Fruit fly (Drosophila melanogaster): ENCODE measurements around the gene dmrt93B.

dmrt93B gene

DNA sequence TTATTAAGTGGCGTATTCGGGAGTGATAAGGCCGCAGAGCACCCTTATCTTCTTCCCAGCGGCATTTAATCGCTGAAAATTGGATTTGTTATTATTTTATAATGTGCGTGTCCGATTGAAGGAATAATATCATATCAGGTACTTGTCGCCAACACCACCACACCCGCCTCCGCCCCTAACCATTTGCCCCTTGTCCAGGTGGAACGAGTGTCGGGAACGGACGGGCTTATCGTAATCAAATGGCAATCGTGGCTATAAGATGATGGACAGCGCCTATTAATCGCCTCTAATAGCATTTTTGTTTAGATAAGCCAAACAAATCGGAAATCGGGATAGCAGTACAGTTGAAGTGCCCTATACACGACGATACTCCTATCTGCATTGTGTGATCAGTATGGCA is 4.4 kb downstream of the dmrt93B start:
- no peak for TF ChIP-seq psq (optimal IDR thresholded peaks at IDR 0.05)
- no peak for TF ChIP-seq pan (optimal IDR thresholded peaks at IDR 0.05)
- no peak for TF ChIP-seq usp (GFP tag; optimal IDR thresholded peaks at IDR 0.05)
- TF ChIP-seq CG8478 (optimal IDR thresholded peaks at IDR 0.05) = no peak
- no peak for TF ChIP-seq Dll (optimal IDR thresholded peaks at IDR 0.05)
- no peak for TF ChIP-seq EcR (GFP tag; optimal IDR thresholded peaks at IDR 0.05)

DNA sequence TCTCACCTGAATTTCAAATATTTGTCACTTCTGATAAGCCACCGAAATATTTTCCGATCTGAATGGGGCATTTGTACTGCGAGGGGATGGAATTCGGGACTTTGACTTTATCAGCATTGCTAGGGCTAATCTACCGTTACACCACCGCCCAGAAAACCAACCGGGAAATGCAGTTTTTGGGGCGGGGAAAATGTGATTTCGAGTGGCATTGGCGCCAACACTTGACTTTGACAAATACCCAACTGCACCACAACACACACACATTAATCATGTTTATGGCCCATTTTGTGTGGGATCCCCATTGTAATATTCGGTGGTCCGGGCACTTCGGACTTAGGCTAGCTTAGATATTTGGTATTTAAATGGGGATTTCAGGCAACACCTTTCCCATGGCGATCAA is 5.2 kb downstream of the dmrt93B start:
- TF ChIP-seq EcR (GFP tag; optimal IDR thresholded peaks at IDR 0.05) (no peak), psq (optimal IDR thresholded peaks at IDR 0.05) (no peak), CG8478 (optimal IDR thresholded peaks at IDR 0.05) (no peak), pan (optimal IDR thresholded peaks at IDR 0.05) (no peak), usp (GFP tag; optimal IDR thresholded peaks at IDR 0.05) (no peak), Dll (optimal IDR thresholded peaks at IDR 0.05) (no peak)

DNA sequence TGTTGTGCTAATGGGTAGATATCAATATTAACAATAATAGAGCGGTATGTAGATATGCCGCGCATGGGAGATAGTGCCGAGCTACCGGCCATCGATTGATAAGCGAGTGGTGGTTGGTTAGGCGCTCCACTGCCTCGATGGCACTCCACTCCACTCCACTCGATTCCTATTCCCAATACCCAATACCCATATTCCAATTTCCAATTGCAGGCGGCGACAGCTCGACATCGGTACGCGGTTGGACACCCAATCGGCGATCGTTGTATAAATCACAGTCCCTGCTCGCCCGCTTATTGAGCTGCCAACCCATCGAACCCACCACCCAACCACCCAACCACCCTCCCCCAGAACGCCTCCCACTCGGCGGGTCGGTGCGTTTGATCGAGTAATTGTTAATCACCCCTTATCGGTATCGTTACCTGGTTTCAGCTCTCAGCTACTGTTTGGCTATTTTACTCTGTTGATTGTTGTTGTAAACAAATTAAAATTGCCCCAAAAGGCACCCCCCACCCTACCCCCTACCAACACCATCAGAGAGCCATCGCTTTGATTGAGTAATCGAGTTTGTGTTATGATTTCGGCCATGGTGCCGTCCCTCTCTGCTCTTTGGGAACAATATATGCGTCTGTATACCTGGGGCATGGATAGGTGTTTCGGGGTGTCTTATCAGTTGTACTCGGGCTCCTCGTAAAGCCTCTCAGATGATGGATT is 7.2 kb downstream of the dmrt93B start, which contains the start of gene HHEX:
HHEX (minus strand) TSS at position 51 of the 711 bp plus-strand sequence.
- TF ChIP-seq Dll (optimal IDR thresholded peaks at IDR 0.05) = no peak
- no peak for TF ChIP-seq usp (GFP tag; optimal IDR thresholded peaks at IDR 0.05)
- no peak for TF ChIP-seq psq (optimal IDR thresholded peaks at IDR 0.05)
- no peak for TF ChIP-seq CG8478 (optimal IDR thresholded peaks at IDR 0.05)
- no peak for TF ChIP-seq pan (optimal IDR thresholded peaks at IDR 0.05)
- TF ChIP-seq EcR (GFP tag; optimal IDR thresholded peaks at IDR 0.05) = no peak

DNA sequence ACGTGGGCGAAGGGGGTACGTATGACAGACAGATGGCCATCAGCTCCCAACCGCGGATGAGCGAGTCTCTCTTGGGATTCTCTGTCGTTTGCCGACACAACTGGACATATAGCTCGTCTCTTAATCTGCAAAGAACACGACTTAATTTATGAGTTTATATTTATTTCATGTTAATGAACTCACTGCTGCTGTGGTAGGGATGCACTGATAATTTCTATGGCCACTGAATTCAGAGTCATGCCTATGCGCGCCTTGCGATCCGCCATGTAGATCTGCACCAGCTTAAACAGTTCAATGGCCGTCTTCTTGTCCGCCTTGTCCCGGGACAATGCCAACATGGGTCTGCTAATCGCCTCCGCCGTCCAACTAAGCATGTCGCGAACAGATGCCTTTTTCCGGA is 11.2 kb downstream of the dmrt93B start:
- TF ChIP-seq psq (optimal IDR thresholded peaks at IDR 0.05) (no peak), pan (optimal IDR thresholded peaks at IDR 0.05) (no peak), Dll (optimal IDR thresholded peaks at IDR 0.05) (no peak), CG8478 (optimal IDR thresholded peaks at IDR 0.05) (no peak), usp (GFP tag; optimal IDR thresholded peaks at IDR 0.05) (no peak), EcR (GFP tag; optimal IDR thresholded peaks at IDR 0.05) (no peak)

DNA sequence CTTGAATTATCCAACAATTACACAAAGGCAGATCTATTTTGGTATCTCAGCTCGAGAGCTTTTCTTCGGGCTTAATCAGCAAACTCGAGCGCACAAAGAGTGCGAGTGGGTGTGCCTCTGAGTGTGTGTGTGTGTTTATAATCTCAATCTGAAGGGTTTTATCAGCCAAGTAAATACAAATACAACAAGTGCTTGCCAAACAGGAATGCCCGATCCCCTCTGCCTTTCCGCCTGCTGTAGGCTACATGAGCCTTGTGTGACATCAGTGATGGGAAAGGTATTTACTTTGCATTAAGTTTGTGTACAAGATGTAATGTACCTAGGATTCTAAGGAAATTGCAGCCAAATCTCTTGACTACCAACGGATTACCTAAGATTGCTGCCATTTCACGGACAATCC is 15.6 kb downstream of the dmrt93B start:
- TF ChIP-seq Dll (optimal IDR thresholded peaks at IDR 0.05) (no peak), psq (optimal IDR thresholded peaks at IDR 0.05) (no peak), CG8478 (optimal IDR thresholded peaks at IDR 0.05) (no peak), EcR (GFP tag; optimal IDR thresholded peaks at IDR 0.05) (no peak), pan (optimal IDR thresholded peaks at IDR 0.05) (no peak), usp (GFP tag; optimal IDR thresholded peaks at IDR 0.05) (no peak)

DNA sequence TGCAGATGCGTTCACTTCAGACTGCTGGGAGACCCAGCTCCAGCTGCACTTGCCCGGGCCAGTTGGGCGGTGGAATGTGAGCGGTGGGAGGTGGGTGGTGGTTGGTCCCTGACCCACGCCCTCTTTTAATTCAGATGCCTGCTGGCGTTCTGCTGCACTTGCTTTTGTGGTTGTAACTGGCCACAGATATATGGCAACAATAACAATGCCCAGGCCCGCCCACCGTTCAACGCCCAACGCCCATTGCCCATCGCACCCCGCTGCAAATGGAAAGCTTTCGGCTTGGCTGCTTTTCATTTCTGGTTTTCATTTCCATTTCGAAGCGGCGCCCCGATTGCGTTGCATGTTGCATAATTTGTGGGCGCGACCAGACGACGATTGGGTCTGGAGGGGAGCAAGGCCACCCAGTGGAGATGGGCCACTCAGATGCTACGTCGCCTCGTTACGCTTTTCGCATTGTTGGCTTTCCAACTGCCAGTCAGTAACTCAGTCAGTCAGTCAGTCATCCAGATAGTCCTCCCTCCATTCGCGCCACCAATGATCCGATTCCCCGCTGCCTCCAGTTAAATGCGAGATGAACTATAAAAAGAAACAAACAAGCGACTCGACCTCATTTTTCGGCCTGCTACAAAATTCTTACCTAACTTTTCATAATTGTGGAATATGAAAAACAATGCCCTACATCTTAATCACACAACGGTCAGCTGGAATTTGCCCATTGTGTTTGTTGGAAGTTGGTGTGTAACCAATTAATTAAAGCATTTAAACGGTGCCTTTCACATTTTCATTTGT is 16.6 kb downstream of the dmrt93B start:
- TF ChIP-seq psq (optimal IDR thresholded peaks at IDR 0.05) (no peak), Dll (optimal IDR thresholded peaks at IDR 0.05) (no peak), CG8478 (optimal IDR thresholded peaks at IDR 0.05) (no peak), pan (optimal IDR thresholded peaks at IDR 0.05) (no peak), EcR (GFP tag; optimal IDR thresholded peaks at IDR 0.05) (no peak)

DNA sequence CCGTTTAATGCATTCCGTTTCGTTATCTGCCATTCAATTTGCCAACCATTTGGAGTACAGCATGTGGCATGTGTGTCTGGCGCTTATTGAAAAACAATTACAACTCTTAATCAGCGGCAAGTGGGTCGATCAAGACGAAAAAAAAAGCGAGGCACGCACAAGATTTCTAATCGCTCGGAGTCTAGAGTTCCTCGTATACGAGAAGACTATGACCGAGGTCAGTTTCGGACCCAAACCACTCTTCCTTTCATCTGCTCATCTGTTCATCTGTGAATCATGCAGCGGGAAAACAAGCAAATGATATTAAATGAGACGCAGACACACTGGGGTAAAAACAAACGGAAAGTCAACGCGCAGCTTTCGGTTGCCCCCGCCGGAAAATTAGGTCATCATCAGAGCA is 17.7 kb downstream of the dmrt93B start:
- TF ChIP-seq Dll (optimal IDR thresholded peaks at IDR 0.05) (no peak), usp (GFP tag; optimal IDR thresholded peaks at IDR 0.05) (no peak), psq (optimal IDR thresholded peaks at IDR 0.05) (no peak), pan (optimal IDR thresholded peaks at IDR 0.05) (no peak), CG8478 (optimal IDR thresholded peaks at IDR 0.05) (no peak), EcR (GFP tag; optimal IDR thresholded peaks at IDR 0.05) (no peak)

DNA sequence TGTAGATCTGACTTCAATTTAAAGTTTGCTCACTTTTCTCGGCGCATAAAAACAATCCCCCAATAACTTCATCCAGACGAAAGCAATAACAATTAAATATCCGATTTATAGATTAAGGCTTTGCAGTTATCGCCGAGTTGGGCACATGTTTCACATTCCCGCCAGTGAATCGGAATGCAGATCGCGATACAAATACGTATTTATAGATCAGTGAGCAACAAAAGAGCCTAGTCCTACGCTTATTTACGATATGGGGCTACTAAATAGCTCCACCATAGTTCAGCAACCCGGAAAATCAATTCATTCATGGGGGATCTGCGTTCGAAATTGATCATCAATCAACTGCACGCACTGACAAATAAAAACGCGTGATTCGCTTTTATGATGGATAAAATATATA is 18.2 kb downstream of the dmrt93B start:
- TF ChIP-seq CG8478 (optimal IDR thresholded peaks at IDR 0.05) (no peak), psq (optimal IDR thresholded peaks at IDR 0.05) (no peak), EcR (GFP tag; optimal IDR thresholded peaks at IDR 0.05) (no peak), usp (GFP tag; optimal IDR thresholded peaks at IDR 0.05) (no peak), pan (optimal IDR thresholded peaks at IDR 0.05) (no peak), Dll (optimal IDR thresholded peaks at IDR 0.05) (no peak)

DNA sequence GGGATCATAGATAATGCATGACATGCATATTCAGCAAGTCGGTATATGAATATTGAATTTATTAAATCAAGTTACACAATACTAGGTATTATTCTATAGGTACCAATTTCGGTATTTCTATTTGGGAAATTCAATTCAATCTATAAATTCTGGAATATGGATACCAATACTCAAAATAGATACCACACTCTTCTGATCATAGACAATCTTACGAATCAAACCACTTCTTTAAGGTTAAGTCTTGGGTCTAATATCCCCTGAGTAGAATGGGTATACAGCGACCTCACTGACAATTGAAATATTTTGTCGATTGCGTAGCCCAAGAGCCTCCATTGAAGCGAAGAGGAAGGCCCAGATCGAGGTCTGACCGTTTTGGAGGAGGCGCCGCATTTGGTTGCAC is 19.0 kb downstream of the dmrt93B start:
- TF ChIP-seq EcR (GFP tag; optimal IDR thresholded peaks at IDR 0.05) = no peak
- no peak for TF ChIP-seq pan (optimal IDR thresholded peaks at IDR 0.05)
- no peak for TF ChIP-seq CG8478 (optimal IDR thresholded peaks at IDR 0.05)
- TF ChIP-seq usp (GFP tag; optimal IDR thresholded peaks at IDR 0.05) = no peak
- no peak for TF ChIP-seq Dll (optimal IDR thresholded peaks at IDR 0.05)
- no peak for TF ChIP-seq psq (optimal IDR thresholded peaks at IDR 0.05)

DNA sequence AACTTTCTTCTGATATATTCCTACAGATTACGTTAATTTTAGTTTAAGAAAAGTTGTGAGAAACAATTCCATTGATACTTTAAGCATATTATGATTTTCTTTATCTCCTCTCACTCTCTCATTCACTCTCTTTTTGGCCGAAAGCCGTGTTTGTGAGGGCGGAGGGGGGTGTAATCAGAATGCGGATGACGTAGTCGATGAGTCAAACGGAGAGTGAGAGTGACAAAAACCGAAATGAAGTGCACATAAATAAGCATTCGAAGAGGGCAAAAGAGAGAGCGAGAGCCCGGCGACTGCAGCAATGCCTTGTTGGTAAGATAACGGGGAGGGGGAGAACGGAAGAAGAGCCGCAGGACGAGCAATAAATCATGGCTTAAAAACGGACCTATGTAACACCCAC is 20.5 kb downstream of the dmrt93B start:
- TF ChIP-seq EcR (GFP tag; optimal IDR thresholded peaks at IDR 0.05) (no peak), CG8478 (optimal IDR thresholded peaks at IDR 0.05) (no peak), usp (GFP tag; optimal IDR thresholded peaks at IDR 0.05) (no peak), pan (optimal IDR thresholded peaks at IDR 0.05) (no peak), psq (optimal IDR thresholded peaks at IDR 0.05) (no peak), Dll (optimal IDR thresholded peaks at IDR 0.05) (no peak)

DNA sequence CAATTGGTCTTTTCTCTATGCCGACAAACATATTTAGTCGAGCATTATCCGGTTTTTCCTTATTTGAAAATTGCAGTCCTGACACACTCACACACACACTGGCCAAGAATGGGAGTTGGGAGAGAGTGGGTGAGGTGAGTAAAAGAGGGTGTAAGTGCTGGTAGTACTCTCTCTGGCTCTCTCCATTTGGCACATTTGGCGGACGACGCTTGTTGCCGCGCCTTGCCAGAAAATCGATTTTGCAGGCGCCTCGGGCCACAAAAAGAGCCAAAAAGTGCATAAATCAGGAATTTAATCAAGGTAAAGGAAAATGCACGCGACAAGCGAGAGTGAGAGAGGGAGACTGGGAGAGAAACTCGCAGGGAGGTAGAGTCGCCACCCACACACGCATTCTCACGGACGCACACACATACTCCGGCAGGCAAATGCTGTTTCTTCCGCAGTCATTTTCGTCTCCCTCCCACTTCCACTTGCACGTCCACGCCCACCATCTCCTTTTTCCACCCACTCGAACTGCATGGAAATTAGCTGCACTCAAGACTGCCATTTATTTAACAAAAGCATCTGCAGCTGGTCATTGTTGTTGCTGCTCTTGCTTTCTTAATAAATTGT is 22.8 kb downstream of the dmrt93B start:
- TF ChIP-seq pan (optimal IDR thresholded peaks at IDR 0.05) = no peak
- TF ChIP-seq EcR (GFP tag; optimal IDR thresholded peaks at IDR 0.05) = no peak

DNA sequence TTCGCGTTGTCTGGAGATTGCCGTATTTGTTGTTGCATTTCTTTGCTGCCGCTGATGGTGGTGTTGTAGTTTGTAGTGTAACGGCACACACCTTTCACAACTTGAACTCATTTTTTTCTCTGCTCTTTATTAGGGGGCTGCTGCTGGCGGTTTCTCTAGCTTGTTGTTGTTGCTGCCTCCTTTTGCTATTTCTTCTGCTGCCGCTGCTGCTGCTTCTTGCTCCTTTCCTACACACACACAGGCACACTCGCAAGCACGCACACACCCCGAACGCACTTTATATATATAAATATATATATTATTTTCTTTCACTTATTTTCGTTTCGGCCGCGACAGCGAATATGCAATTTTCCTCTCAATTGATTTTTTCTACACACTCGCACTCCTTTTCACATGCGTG is 23.4 kb downstream of the dmrt93B start:
- TF ChIP-seq pan (optimal IDR thresholded peaks at IDR 0.05) = no peak
- TF ChIP-seq CG8478 (optimal IDR thresholded peaks at IDR 0.05) = no peak

Data from whole organism.